Fruit fly (Drosophila melanogaster): ENCODE data around the gene RYa-R.

The RYa-R gene

dm6 chr3R:27075694-27076093 is 78.9 kb downstream of the RYa-R start, which contains the start of gene CG14257 (continued):
- TF ChIP-seq zen2 (GFP tag; IDR thresholded peaks at IDR 0.05; ENCODE audit: partially characterized antibody) = no peak
- TF ChIP-seq z (GFP tag; IDR thresholded peaks at IDR 0.05) = peak; percentile 73; the same call in 2 of the 3 replicates

- no peak for TF ChIP-seq her (GFP tag; optimal IDR thresholded peaks at IDR 0.05)
- TF ChIP-seq CG10959 (GFP tag; IDR thresholded peaks at IDR 0.05) = no peak
- TF ChIP-seq Blimp-1 (GFP tag; optimal IDR thresholded peaks at IDR 0.05) = peak; percentile 94
- TF ChIP-seq twi (tag; optimal IDR thresholded peaks at IDR 0.05) = no peak
- no peak for TF ChIP-seq CG7786 (GFP tag; optimal IDR thresholded peaks at IDR 0.05)
- TF ChIP-seq pros (GFP tag; optimal IDR thresholded peaks at IDR 0.05) = peak; percentile 28
- no peak for TF ChIP-seq CG4617 (GFP tag; optimal IDR thresholded peaks at IDR 0.05; ENCODE audit: borderline replicate concordance)
- no peak for TF ChIP-seq Atf3 (GFP tag; optimal IDR thresholded peaks at IDR 0.05)
- TF ChIP-seq hb (GFP tag; IDR thresholded peaks at IDR 0.05; ENCODE audit: partially characterized antibody) = no peak
- no peak for TF ChIP-seq CG17361 (GFP tag; IDR thresholded peaks at IDR 0.05)
- no peak for TF ChIP-seq CG10565 (GFP tag; optimal IDR thresholded peaks at IDR 0.05)
- TF ChIP-seq unc-4 (GFP tag; IDR thresholded peaks at IDR 0.05; ENCODE audit: partially characterized antibody) = no peak
- TF ChIP-seq danr (GFP tag; IDR thresholded peaks at IDR 0.05) = no peak
- TF ChIP-seq CG13894 (tag; optimal IDR thresholded peaks at IDR 0.05) = no peak
- peak in 1 of 2 experiments; percentile 70 for TF ChIP-seq Hr78 (GFP tag; optimal IDR thresholded peaks at IDR 0.05)
- peak; percentile 9 for TF ChIP-seq kni (GFP tag; optimal IDR thresholded peaks at IDR 0.05)
- no peak for TF ChIP-seq CG6854 (GFP tag; optimal IDR thresholded peaks at IDR 0.05)
- no peak for TF ChIP-seq Vsx1 (GFP tag; optimal IDR thresholded peaks at IDR 0.05)
- no peak for TF ChIP-seq sqz (GFP tag; optimal IDR thresholded peaks at IDR 0.05)
- TF ChIP-seq Med (GFP tag) = no peak
- TF ChIP-seq vvl (GFP tag; IDR thresholded peaks at IDR 0.05) = peak; percentile 79
- peak in 1 of 2 experiments; percentile 80 for TF ChIP-seq Pdp1 (GFP tag; optimal IDR thresholded peaks at IDR 0.05)
Measured at dm6 chr3R:27076618-27077017, 79.8 kb downstream of the RYa-R start.

- TF ChIP-seq CG6791 (GFP tag; IDR thresholded peaks at IDR 0.05; ENCODE audit: partially characterized antibody) = peak; percentile 58; the same call in 2 of the 3 replicates
- TF ChIP-seq sens (GFP tag) = peak; percentile 50
- peak; percentile 62 for TF ChIP-seq Bgb (GFP tag; IDR thresholded peaks at IDR 0.05; ENCODE audit: partially characterized antibody)
- no peak for TF ChIP-seq CG3847 (GFP tag; IDR thresholded peaks at IDR 0.05)
- 0 out of 3 replicates have a peak, but pooled peaks have one; percentile 35 for TF ChIP-seq CG2199 (GFP tag; IDR thresholded peaks at IDR 0.05)
- no peak for TF ChIP-seq Oaz (GFP tag; IDR thresholded peaks at IDR 0.05)
- TF ChIP-seq CTCF (GFP tag; optimal IDR thresholded peaks at IDR 0.05) = peak; percentile 80
- 0 out of 4 replicates have a peak, but pooled peaks have one; percentile 34 for TF ChIP-seq chinmo (GFP tag; IDR thresholded peaks at IDR 0.05; ENCODE audit: partially characterized antibody)
Measured at dm6 chr3R:27082752-27083151, 86.0 kb downstream of the RYa-R start.

- TF ChIP-seq CG1529 (GFP tag; optimal IDR thresholded peaks at IDR 0.05) (no peak), Drgx (GFP tag; IDR thresholded peaks at IDR 0.05) (peak; percentile 32; the same call in 1 of the 2 replicates), nom (GFP tag; optimal IDR thresholded peaks at IDR 0.05) (peak; percentile 40)
Measured at dm6 chr3R:27084528-27085052, 87.8 kb downstream of the RYa-R start.

Measured in whole organism, embryonic.